Worm (Caenorhabditis elegans): ENCODE data around the gene C44C10.11.

DNA sequence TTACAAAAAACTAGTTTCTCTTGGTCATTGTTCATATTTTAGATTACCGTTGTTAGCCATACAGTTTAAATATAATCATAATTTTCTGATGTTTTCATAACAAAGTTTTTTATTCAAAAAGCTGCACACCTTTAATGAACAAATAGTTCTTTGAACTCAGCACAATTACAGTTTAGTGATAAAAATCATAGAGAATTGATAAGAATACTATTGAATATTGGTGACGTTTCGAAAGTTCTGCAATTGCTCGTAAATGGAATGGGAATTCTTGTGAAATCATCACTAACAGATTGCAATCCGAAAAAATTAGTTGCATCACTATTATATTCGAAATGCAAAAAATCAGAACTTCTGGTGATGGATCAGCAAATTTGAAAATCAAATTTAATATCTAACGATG lies 24.0 kb upstream of the C44C10.11 start:
- TF ChIP-seq nhr-179 (tag; optimal IDR thresholded peaks at IDR 0.05) (no peak), rpc-1 (optimal IDR thresholded peaks at IDR 0.05) (no peak), rpc-1 (tag; optimal IDR thresholded peaks at IDR 0.05) (no peak), tbp1 (GFP tag; optimal IDR thresholded peaks at IDR 0.05) (no peak), B0336.3 (GFP tag; IDR thresholded peaks at IDR 0.05) (no peak), efl-1 (GFP tag; optimal IDR thresholded peaks at IDR 0.05) (no peak), fkh-3 (tag; optimal IDR thresholded peaks at IDR 0.05) (no peak), dpff-1 (tag; optimal IDR thresholded peaks at IDR 0.05) (no peak), F33H1.4 (GFP tag; IDR thresholded peaks at IDR 0.05) (no peak), hrde-1 (tag; optimal IDR thresholded peaks at IDR 0.05; ENCODE audit: borderline replicate concordance) (no peak), sea-2 (GFP tag; IDR thresholded peaks at IDR 0.05) (no peak), C06A6.2 (GFP tag; conservative IDR thresholded peaks at IDR 0.05) (no peak), hsf-1 (GFP tag; IDR thresholded peaks at IDR 0.05) (no peak), ccch-3 (GFP tag; optimal IDR thresholded peaks at IDR 0.05) (no peak)

All from whole organism, young adult.